Worm (Caenorhabditis elegans) whole organism, late embryonic: ENCODE data around the gene dnj-25.

Experiments
- ceh-14 ChIP-seq: sonication (generic microtip); optimal IDR thresholded peaks from 2 replicates; lab custom pipeline; 2016; ENCODE audit warnings: missing genotype, missing genetic modification characterization, missing compliant biosample characterization
- ceh-24 ChIP-seq: sonication (generic microtip); optimal IDR thresholded peaks from 2 replicates; lab custom pipeline; 2016; ENCODE audit warnings: mild to moderate bottlenecking, missing genetic modification characterization, missing compliant biosample characterization
- ceh-34 ChIP-seq: sonication (generic microtip); optimal IDR thresholded peaks from 2 replicates; lab custom pipeline; 2016; ENCODE audit warnings: mild to moderate bottlenecking, missing genetic modification characterization, missing compliant biosample characterization
- ceh-9 ChIP-seq: sonication (generic microtip); optimal IDR thresholded peaks from 2 replicates; lab custom pipeline; 2016; ENCODE audit warnings: mild to moderate bottlenecking, missing genetic modification characterization, inconsistent platforms, missing compliant biosample characterization
- nfya-1 ChIP-seq: sonication (generic microtip); optimal IDR thresholded peaks from 2 replicates; lab custom pipeline; 2017; ENCODE audit warnings: missing genetic modification characterization, mild to moderate bottlenecking, missing compliant biosample characterization, antibody characterized with exemption, moderate library complexity
- nhr-11 ChIP-seq: fragments of 150-350 bp; optimal IDR thresholded peaks from 2 replicates; lab custom pipeline; 2014; ENCODE audit warnings: missing biosample characterization, missing genetic modification characterization
- nhr-232 ChIP-seq: sonication (generic microtip); optimal IDR thresholded peaks from 2 replicates; lab custom pipeline; 2016; ENCODE audit warnings: missing genetic modification characterization, missing compliant biosample characterization
- odd-2 ChIP-seq: sonication (generic microtip); optimal IDR thresholded peaks from 2 replicates; lab custom pipeline; 2017; ENCODE audit warnings: antibody characterized with exemption, mild to moderate bottlenecking, missing genetic modification characterization, missing compliant biosample characterization
- rnt-1 ChIP-seq: sonication (generic microtip); optimal IDR thresholded peaks from 2 replicates; lab custom pipeline; 2016; ENCODE audit warnings: missing genetic modification characterization, missing compliant biosample characterization
- sox-2 ChIP-seq: fragments of 200-800 bp; sonication (Bioruptor generic); IDR thresholded peaks from 2 replicates; pipeline ENCODE4 v1.3.6; 2022; ENCODE audit warnings: missing genetic modification reagents, missing genetic modification characterization, missing compliant biosample characterization
- unc-55 ChIP-seq: sonication (generic microtip); optimal IDR thresholded peaks from 2 replicates; lab custom pipeline; 2017; ENCODE audit warnings: missing biosample characterization, missing genetic modification reagents, missing genetic modification characterization
- unc-86 ChIP-seq: sonication (generic microtip); optimal IDR thresholded peaks from 2 replicates; lab custom pipeline; 2016; ENCODE audit warnings: missing genetic modification characterization, missing compliant biosample characterization

ce11 chrV:20780400-20780799 lies 36.3 kb upstream of the dnj-25 start, which contains the start of gene hif-1:
- TF ChIP-seq nhr-232 (tag; lab: Kevin White, UChicago) = no peak
- no peak for TF ChIP-seq rnt-1 (tag; lab: Kevin White, UChicago)
- TF ChIP-seq ceh-14 (tag; lab: Kevin White, UChicago) = no peak
- no peak for TF ChIP-seq sox-2 (GFP tag; lab: Robert Waterston, UW)
- TF ChIP-seq nfya-1 (tag; lab: Kevin White, UChicago) = no peak
- no peak for TF ChIP-seq unc-86 (tag; lab: Kevin White, UChicago)
- TF ChIP-seq nhr-11 (tag; lab: Kevin White, UChicago) = no peak
- no peak for TF ChIP-seq unc-55 (GFP tag; lab: Kevin White, UChicago)
- TF ChIP-seq ceh-34 (tag; lab: Kevin White, UChicago) = no peak
- TF ChIP-seq ceh-9 = no peak
- no peak for TF ChIP-seq odd-2
- no peak for TF ChIP-seq ceh-24 (tag; lab: Kevin White, UChicago)
